Worm (Caenorhabditis elegans): ENCODE data around the gene lhfp-4.

The lhfp-4 gene

ce11 chrIV:17275281-17275680 is at the start of gene lhfp-4:
TSS of gene lhfp-4 (plus strand) at chrIV:17275581.
- TF ChIP-seq drap-1 (GFP tag; optimal IDR thresholded peaks at IDR 0.05) = no peak
- TF ChIP-seq elt-3 (tag; optimal IDR thresholded peaks at IDR 0.05) = no peak
- TF ChIP-seq ces-1 (GFP tag; optimal IDR thresholded peaks at IDR 0.05) = no peak
- TF ChIP-seq tbx-8 (GFP tag; optimal IDR thresholded peaks at IDR 0.05) = no peak
- no peak for TF ChIP-seq ceh-83 (GFP tag; optimal IDR thresholded peaks at IDR 0.05)
- TF ChIP-seq lsy-2 (tag; optimal IDR thresholded peaks at IDR 0.05) = no peak
- no peak for TF ChIP-seq pha-4 (tag; optimal IDR thresholded peaks at IDR 0.05)
- TF ChIP-seq nhr-237 (tag; optimal IDR thresholded peaks at IDR 0.05) = no peak
- no peak for TF ChIP-seq unc-120 (tag; optimal IDR thresholded peaks at IDR 0.05; ENCODE audit: poor library complexity, severe bottlenecking)

ce11 chrIV:17230958-17231357 is 44.4 kb upstream of the lhfp-4 start, which contains the start of gene npr-32:
TSS of gene npr-32 (minus strand) at chrIV:17231058.
- TF ChIP-seq ceh-83 (GFP tag; optimal IDR thresholded peaks at IDR 0.05) = no peak
- no peak for TF ChIP-seq bed-3 (GFP tag; optimal IDR thresholded peaks at IDR 0.05)
- TF ChIP-seq blmp-1 (tag; optimal IDR thresholded peaks at IDR 0.05) = no peak
- no peak for TF ChIP-seq tbx-8 (GFP tag; optimal IDR thresholded peaks at IDR 0.05)
- no peak for TF ChIP-seq lin-32 (GFP tag; optimal IDR thresholded peaks at IDR 0.05)
- TF ChIP-seq cnd-1 (tag; optimal IDR thresholded peaks at IDR 0.05) = no peak
- TF ChIP-seq nhr-76 (tag; optimal IDR thresholded peaks at IDR 0.05) = no peak
- TF ChIP-seq nhr-12 (tag; optimal IDR thresholded peaks at IDR 0.05) = no peak
- TF ChIP-seq ceh-39 (tag; optimal IDR thresholded peaks at IDR 0.05) = no peak
- TF ChIP-seq mep-1 (tag; optimal IDR thresholded peaks at IDR 0.05) = no peak
- TF ChIP-seq snpc-4 (tag; optimal IDR thresholded peaks at IDR 0.05) = no peak
- no peak for TF ChIP-seq sem-2 (GFP tag; optimal IDR thresholded peaks at IDR 0.05)
- no peak for TF ChIP-seq drap-1 (GFP tag; optimal IDR thresholded peaks at IDR 0.05)

- no peak for TF ChIP-seq ceh-83 (GFP tag; optimal IDR thresholded peaks at IDR 0.05)
- TF ChIP-seq nhr-2 (tag; optimal IDR thresholded peaks at IDR 0.05) = no peak
- TF ChIP-seq hlh-1 (tag; optimal IDR thresholded peaks at IDR 0.05) = no peak
- TF ChIP-seq lin-13 (tag; optimal IDR thresholded peaks at IDR 0.05) = no peak
- no peak for TF ChIP-seq bed-3 (GFP tag; optimal IDR thresholded peaks at IDR 0.05)
- peak; percentile 77 for TF ChIP-seq ces-1 (GFP tag; optimal IDR thresholded peaks at IDR 0.05)
- no peak for TF ChIP-seq flh-1 (GFP tag; optimal IDR thresholded peaks at IDR 0.05)
- no peak for TF ChIP-seq blmp-1 (tag; optimal IDR thresholded peaks at IDR 0.05)
Measured at ce11 chrIV:17232899-17233298, 42.5 kb upstream of the lhfp-4 start.

ce11 chrIV:17233494-17233893 is 41.9 kb upstream of the lhfp-4 start:
- TF ChIP-seq cnd-1 (tag; optimal IDR thresholded peaks at IDR 0.05) (no peak), ces-1 (GFP tag; optimal IDR thresholded peaks at IDR 0.05) (peak; percentile 91)

- TF ChIP-seq bed-3 (GFP tag; optimal IDR thresholded peaks at IDR 0.05) (no peak), ces-1 (GFP tag; optimal IDR thresholded peaks at IDR 0.05) (peak; percentile 26)
Measured at ce11 chrIV:17237029-17237428, 38.4 kb upstream of the lhfp-4 start.

ce11 chrIV:17238951-17239350 is 36.4 kb upstream of the lhfp-4 start:
- TF ChIP-seq ceh-39 (tag; optimal IDR thresholded peaks at IDR 0.05) = no peak
- no peak for TF ChIP-seq ztf-11 (tag; optimal IDR thresholded peaks at IDR 0.05)
- no peak for TF ChIP-seq lin-13 (tag; optimal IDR thresholded peaks at IDR 0.05)
- no peak for TF ChIP-seq nhr-12 (tag; optimal IDR thresholded peaks at IDR 0.05)
- TF ChIP-seq flh-1 (GFP tag; optimal IDR thresholded peaks at IDR 0.05) = no peak
- TF ChIP-seq snpc-4 (tag; optimal IDR thresholded peaks at IDR 0.05) = no peak
- TF ChIP-seq cnd-1 (tag; optimal IDR thresholded peaks at IDR 0.05) = no peak
- TF ChIP-seq ces-1 (GFP tag; optimal IDR thresholded peaks at IDR 0.05) = peak; percentile 60

ce11 chrIV:17245200-17245599 is 30.2 kb upstream of the lhfp-4 start, which contains the start of gene ZK550.2:
TSS of gene ZK550.2 (plus strand) at chrIV:17245584.
- no peak for TF ChIP-seq tbx-8 (GFP tag; optimal IDR thresholded peaks at IDR 0.05)
- TF ChIP-seq nhr-12 (tag; optimal IDR thresholded peaks at IDR 0.05) = no peak
- no peak for TF ChIP-seq snpc-4 (tag; optimal IDR thresholded peaks at IDR 0.05)
- no peak for TF ChIP-seq ceh-43 (GFP tag; optimal IDR thresholded peaks at IDR 0.05)
- no peak for TF ChIP-seq ceh-83 (GFP tag; optimal IDR thresholded peaks at IDR 0.05)
- TF ChIP-seq pha-4 (tag; optimal IDR thresholded peaks at IDR 0.05) = no peak
- TF ChIP-seq unc-39 (tag; optimal IDR thresholded peaks at IDR 0.05) = no peak
- no peak for TF ChIP-seq mep-1 (tag; optimal IDR thresholded peaks at IDR 0.05)
- TF ChIP-seq ces-1 (GFP tag; optimal IDR thresholded peaks at IDR 0.05) = no peak
- no peak for TF ChIP-seq elt-1 (tag; optimal IDR thresholded peaks at IDR 0.05; ENCODE audit: borderline replicate concordance, insufficient read depth)
- no peak for TF ChIP-seq bed-3 (GFP tag; optimal IDR thresholded peaks at IDR 0.05)
- no peak for TF ChIP-seq M03D4.4 (tag; optimal IDR thresholded peaks at IDR 0.05)
- no peak for TF ChIP-seq nhr-76 (tag; optimal IDR thresholded peaks at IDR 0.05)
